Worm (Caenorhabditis elegans) whole organism, L4 larva: ENCODE measurements around the gene exos-1.

Experiments used
- Y75B8A.6 ChIP-seq: fragments of 200-800 bp; sonication (Bioruptor generic); IDR thresholded peaks from 2 replicates; pipeline ENCODE4 v1.3.6; 2022; ENCODE audit warnings: missing genetic modification reagents, missing genetic modification characterization, missing compliant biosample characterization
- ZK546.5 ChIP-seq, 2 experiments: sonication (generic microtip); optimal IDR thresholded peaks; 2 replicates each; lab custom pipeline; 2017; ENCODE audit warnings: missing biosample characterization in 2 of 2, missing genetic modification characterization in 2 of 2
- daf-12 ChIP-seq: fragments of 150-350 bp; optimal IDR thresholded peaks from 2 replicates; lab custom pipeline; 2014; ENCODE audit warnings: missing biosample characterization, missing genetic modification reagents, missing genetic modification characterization
- fos-1 ChIP-seq: fragments of 150-350 bp; optimal IDR thresholded peaks from 2 replicates; lab custom pipeline; 2014; ENCODE audit warnings: missing biosample characterization, missing genetic modification characterization
- jun-1 ChIP-seq: fragments of 150-350 bp; optimal IDR thresholded peaks from 2 replicates; lab custom pipeline; 2014; ENCODE audit warnings: missing biosample characterization, missing genetic modification reagents, missing genetic modification characterization
- lin-13 ChIP-seq: fragments of 150-350 bp; optimal IDR thresholded peaks from 2 replicates; lab custom pipeline; 2014; ENCODE audit warnings: missing biosample characterization, missing genetic modification reagents, missing genetic modification characterization
- snpc-4 ChIP-seq: fragments of 150-350 bp; optimal IDR thresholded peaks from 2 replicates; lab custom pipeline; 2014; ENCODE audit warnings: missing biosample characterization, missing genetic modification characterization
- unc-39 ChIP-seq: sonication (generic microtip); optimal IDR thresholded peaks from 2 replicates; lab custom pipeline; 2017; ENCODE audit warnings: missing biosample characterization, missing genetic modification characterization

DNA sequence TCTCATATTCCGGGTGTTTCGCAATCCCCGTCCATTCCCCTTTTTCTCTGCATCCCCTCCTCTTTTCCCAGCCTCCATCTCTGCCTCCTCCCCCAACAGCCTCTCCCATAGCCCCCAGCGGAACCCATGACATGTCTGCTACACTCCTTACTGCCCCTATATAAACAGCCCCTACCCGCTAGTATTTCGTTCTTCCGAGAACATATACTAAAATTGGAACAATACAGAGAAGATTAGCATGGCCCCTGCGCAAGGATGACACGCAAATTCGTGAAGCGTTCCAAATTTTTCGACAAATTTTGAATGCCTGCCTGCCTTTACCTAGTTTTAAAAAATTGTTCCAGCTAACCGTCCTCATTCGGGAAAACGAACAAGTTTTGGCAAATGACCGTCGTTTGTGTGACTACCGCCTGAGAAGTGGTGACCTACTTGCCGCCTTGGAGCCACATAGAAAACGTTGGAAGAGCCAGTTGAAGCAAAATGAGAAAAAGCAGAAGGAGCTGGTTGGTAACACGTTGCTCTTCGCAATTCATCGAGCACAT, 19.3 kb upstream of the exos-1 start:
- TF ChIP-seq unc-39 (tag; lab: Kevin White, UChicago) (peak; percentile 77), Y75B8A.6 (GFP tag; lab: Robert Waterston, UW) (peak; percentile 96), daf-12 (tag; lab: Kevin White, UChicago) (no peak), jun-1 (tag; lab: Kevin White, UChicago) (peak; percentile 94), lin-13 (peak; percentile 94), ZK546.5 (tag; optimal IDR thresholded peaks at IDR 0.05; lab: Kevin White, UChicago) (no peak), snpc-4 (tag; lab: Kevin White, UChicago) (peak; percentile 100), fos-1 (tag; lab: Kevin White, UChicago) (no peak)
